Worm (Caenorhabditis elegans): ENCODE results near the gene nhr-199.
"Not testable (repeated sequence)": the region's sequence is repeated elsewhere in the genome, so short reads cannot be mapped to it uniquely, and the experiment has no call there.

Gene nhr-199

ce11 chrV:15677222-15677621, 22.5 kb downstream of the nhr-199 start, which contains the start of gene nhr-52:
Gene nhr-52, plus strand, starts transcription at chrV:15677522.
- no peak for TF ChIP-seq blmp-1 (tag; optimal IDR thresholded peaks at IDR 0.05)
- no peak for TF ChIP-seq tbx-8 (GFP tag; optimal IDR thresholded peaks at IDR 0.05)
- no peak for TF ChIP-seq unc-39 (tag; optimal IDR thresholded peaks at IDR 0.05)
- no peak for TF ChIP-seq lin-13 (tag; optimal IDR thresholded peaks at IDR 0.05)
- TF ChIP-seq nhr-28 (tag; optimal IDR thresholded peaks at IDR 0.05): no peak
- no peak for TF ChIP-seq elt-3 (tag; optimal IDR thresholded peaks at IDR 0.05)

ce11 chrV:15674899-15675298, 24.8 kb downstream of the nhr-199 start:
- TF ChIP-seq ces-1 (GFP tag; optimal IDR thresholded peaks at IDR 0.05): no peak
- TF ChIP-seq unc-39 (tag; optimal IDR thresholded peaks at IDR 0.05): no peak
- TF ChIP-seq lin-13 (tag; optimal IDR thresholded peaks at IDR 0.05): no peak
- TF ChIP-seq pha-4 (tag; optimal IDR thresholded peaks at IDR 0.05): no peak
- no peak for TF ChIP-seq lin-32 (GFP tag; optimal IDR thresholded peaks at IDR 0.05)

- TF ChIP-seq tbx-8 (GFP tag; optimal IDR thresholded peaks at IDR 0.05) (no peak), flh-1 (GFP tag; optimal IDR thresholded peaks at IDR 0.05) (no peak), nhr-237 (tag; optimal IDR thresholded peaks at IDR 0.05) (no peak), ceh-83 (GFP tag; optimal IDR thresholded peaks at IDR 0.05) (no peak), unc-39 (tag; optimal IDR thresholded peaks at IDR 0.05) (no peak), snpc-4 (tag; optimal IDR thresholded peaks at IDR 0.05) (no peak)
Observed at ce11 chrV:15673707-15674106, 26.0 kb downstream of the nhr-199 start, which contains the start of gene nhr-51. Gene nhr-51, plus strand, starts transcription at chrV:15674007.

DNA sequence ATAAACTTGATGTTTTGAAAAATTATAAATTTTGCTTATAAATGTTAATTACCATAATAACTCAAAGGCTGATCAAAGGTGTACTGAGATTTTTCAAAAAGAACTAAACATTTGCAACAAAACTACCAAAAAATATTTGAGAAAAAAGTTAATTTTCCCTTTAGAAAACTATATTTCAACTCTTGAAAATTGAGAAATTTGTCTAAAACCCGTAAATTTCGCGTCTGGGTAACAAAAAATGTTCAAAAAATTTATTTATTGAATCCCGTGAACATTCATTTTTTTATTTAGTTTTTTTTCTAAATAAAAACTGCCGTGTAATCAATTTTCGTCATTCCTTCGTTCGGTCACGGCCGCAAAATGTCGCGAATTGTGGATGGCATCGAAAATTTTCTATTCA, 29.6 kb downstream of the nhr-199 start, which contains the start of gene K06B4.15:
K06B4.15 (plus strand) TSS at position 301 of the 400 bp plus-strand sequence.
- TF ChIP-seq ceh-43, drap-1, tbx-8 (GFP tag; optimal IDR thresholded peaks at IDR 0.05): not testable (repeated sequence)

DNA sequence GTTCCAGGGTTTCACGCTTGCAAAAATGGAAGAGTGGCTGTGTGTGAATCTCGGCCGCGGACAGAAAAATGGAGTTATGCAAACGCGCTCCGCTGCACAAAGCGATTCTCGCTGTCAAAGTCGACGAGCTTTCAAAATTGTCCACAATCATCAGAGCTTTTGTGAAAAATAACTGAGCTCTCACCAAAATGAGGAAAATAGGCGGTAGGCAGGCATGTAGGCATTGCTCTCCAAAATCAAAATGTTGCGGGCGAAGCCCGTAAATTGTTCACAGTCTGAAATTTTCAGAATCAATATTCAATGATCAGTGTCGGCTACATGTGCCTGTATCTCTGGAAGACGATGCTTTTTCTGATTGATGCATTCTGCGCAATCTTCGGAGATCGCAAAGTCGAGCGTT, 30.8 kb downstream of the nhr-199 start, which contains the start of gene K06B4.4:
K06B4.4 (plus strand) TSS at position 301 of the 400 bp plus-strand sequence.
- TF ChIP-seq drap-1 (GFP tag; optimal IDR thresholded peaks at IDR 0.05): no peak
- no peak for TF ChIP-seq zip-8 (tag; optimal IDR thresholded peaks at IDR 0.05)
- no peak for TF ChIP-seq cnd-1 (tag; optimal IDR thresholded peaks at IDR 0.05)
- no peak for TF ChIP-seq ham-2 (GFP tag; optimal IDR thresholded peaks at IDR 0.05)
- TF ChIP-seq mab-5 (tag; optimal IDR thresholded peaks at IDR 0.05): no peak
- no peak for TF ChIP-seq nhr-2 (tag; optimal IDR thresholded peaks at IDR 0.05)
- no peak for TF ChIP-seq unc-39 (tag; optimal IDR thresholded peaks at IDR 0.05)
- no peak for TF ChIP-seq nhr-12 (tag; optimal IDR thresholded peaks at IDR 0.05)
- no peak for TF ChIP-seq elt-1 (tag; optimal IDR thresholded peaks at IDR 0.05; ENCODE audit: borderline replicate concordance, insufficient read depth)
- no peak for TF ChIP-seq blmp-1 (tag; optimal IDR thresholded peaks at IDR 0.05)
- TF ChIP-seq nhr-76 (tag; optimal IDR thresholded peaks at IDR 0.05): no peak
- no peak for TF ChIP-seq ces-1 (GFP tag; optimal IDR thresholded peaks at IDR 0.05)

ce11 chrV:15668200-15668599, 31.5 kb downstream of the nhr-199 start, which contains the start of gene F53E4.1:
Gene F53E4.1, minus strand, starts transcription at chrV:15668300.
- not testable (repeated sequence) for TF ChIP-seq blmp-1 (tag; optimal IDR thresholded peaks at IDR 0.05); ceh-43 (GFP tag; optimal IDR thresholded peaks at IDR 0.05); unc-120 (tag; optimal IDR thresholded peaks at IDR 0.05; ENCODE audit: poor library complexity, severe bottlenecking)

ce11 chrV:15666718-15667117, 33.0 kb downstream of the nhr-199 start:
- TF ChIP-seq nhr-2 (tag; optimal IDR thresholded peaks at IDR 0.05) (no peak), bed-3 (GFP tag; optimal IDR thresholded peaks at IDR 0.05) (no peak), tbx-8 (GFP tag; optimal IDR thresholded peaks at IDR 0.05) (no peak), lin-32 (GFP tag; optimal IDR thresholded peaks at IDR 0.05) (no peak), ces-1 (GFP tag; optimal IDR thresholded peaks at IDR 0.05) (no peak), hlh-1 (tag; optimal IDR thresholded peaks at IDR 0.05) (no peak), unc-62 (GFP tag; optimal IDR thresholded peaks at IDR 0.05) (no peak), zip-8 (tag; optimal IDR thresholded peaks at IDR 0.05) (no peak), ham-2 (GFP tag; optimal IDR thresholded peaks at IDR 0.05) (no peak), nhr-237 (tag; optimal IDR thresholded peaks at IDR 0.05) (no peak), nhr-28 (tag; optimal IDR thresholded peaks at IDR 0.05) (no peak), nhr-76 (tag; optimal IDR thresholded peaks at IDR 0.05) (no peak), sptf-1 (tag; optimal IDR thresholded peaks at IDR 0.05) (no peak), unc-39 (tag; optimal IDR thresholded peaks at IDR 0.05) (no peak), M03D4.4 (tag; optimal IDR thresholded peaks at IDR 0.05) (no peak), blmp-1 (tag; optimal IDR thresholded peaks at IDR 0.05) (no peak), mls-2 (tag; optimal IDR thresholded peaks at IDR 0.05) (no peak)

Data from whole organism, mixed stage, embryonic.